Worm (Caenorhabditis elegans): Measurements from ENCODE around the gene pals-40.

Gene pals-40

DNA sequence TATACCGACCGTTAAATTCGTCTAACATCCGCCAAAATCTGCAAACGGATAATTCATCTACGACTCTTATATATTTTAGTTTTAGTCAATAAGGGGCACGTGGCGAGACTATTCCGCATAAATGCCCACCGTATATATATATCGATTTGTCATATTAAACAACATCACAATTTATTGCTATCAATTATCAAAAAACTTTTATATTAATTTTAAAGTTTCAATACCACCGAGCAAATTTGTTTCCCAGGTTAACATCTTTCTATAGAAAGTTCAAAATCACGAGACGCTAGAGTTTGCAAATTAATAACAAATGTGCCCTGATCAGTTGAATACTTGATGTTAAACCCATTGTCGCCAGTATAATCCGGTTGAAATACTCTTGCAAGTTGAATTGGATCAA, 30.3 kb downstream of the pals-40 start, which contains the start of gene Y82E9BL.5:
Gene Y82E9BL.5 (minus strand): TSS at position 101 of the 400 bp plus-strand sequence.
- TF ChIP-seq spr-1 (tag; optimal IDR thresholded peaks at IDR 0.05) (no peak), zfp-3 (GFP tag; conservative IDR thresholded peaks at IDR 0.05) (no peak), unc-62 (GFP tag; optimal IDR thresholded peaks at IDR 0.05 in 1 of 2) (no peak), unc-62 (tag; optimal IDR thresholded peaks at IDR 0.05) (no peak), cey-2 (tag; optimal IDR thresholded peaks at IDR 0.05; ENCODE audit: borderline replicate concordance, insufficient read depth) (no peak), fkh-10 (GFP tag; optimal IDR thresholded peaks at IDR 0.05) (no peak), ceh-20 (GFP tag; IDR thresholded peaks at IDR 0.05) (no peak), lim-7 (GFP tag; IDR thresholded peaks at IDR 0.05) (no peak), attf-4 (tag; optimal IDR thresholded peaks at IDR 0.05) (no peak), F44E2.7 (GFP tag; IDR thresholded peaks at IDR 0.05) (no peak), tra-1 (GFP tag; IDR thresholded peaks at IDR 0.05) (no peak), spr-3 (GFP tag; optimal IDR thresholded peaks at IDR 0.05) (no peak)

DNA sequence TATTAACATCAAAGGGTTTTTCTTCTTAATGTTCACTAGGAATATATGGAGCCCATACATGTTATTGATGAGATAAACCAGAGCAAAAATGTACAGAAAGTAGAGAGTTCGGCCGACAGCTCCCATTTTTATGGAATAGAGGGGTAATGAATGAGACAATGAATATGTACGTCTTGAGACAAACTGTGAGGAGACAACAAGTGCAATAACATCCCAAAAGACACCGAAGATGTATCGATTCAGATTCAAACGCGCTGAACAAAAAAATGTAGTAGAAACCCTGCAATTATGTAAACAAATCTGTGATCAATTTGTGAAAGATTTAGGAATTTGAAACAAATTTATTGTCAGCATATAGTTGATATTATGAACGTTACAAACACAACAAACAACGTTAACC, 30.8 kb downstream of the pals-40 start:
- TF ChIP-seq mes-2 (tag; optimal IDR thresholded peaks at IDR 0.05; ENCODE audit: poor library complexity, severe bottlenecking) (no peak), unc-62 (GFP tag; optimal IDR thresholded peaks at IDR 0.05 in 1 of 2) (peak in 1 of 2 experiments; percentile 58), unc-62 (tag; optimal IDR thresholded peaks at IDR 0.05) (no peak), aha-1 (tag) (peak; percentile 92)

DNA sequence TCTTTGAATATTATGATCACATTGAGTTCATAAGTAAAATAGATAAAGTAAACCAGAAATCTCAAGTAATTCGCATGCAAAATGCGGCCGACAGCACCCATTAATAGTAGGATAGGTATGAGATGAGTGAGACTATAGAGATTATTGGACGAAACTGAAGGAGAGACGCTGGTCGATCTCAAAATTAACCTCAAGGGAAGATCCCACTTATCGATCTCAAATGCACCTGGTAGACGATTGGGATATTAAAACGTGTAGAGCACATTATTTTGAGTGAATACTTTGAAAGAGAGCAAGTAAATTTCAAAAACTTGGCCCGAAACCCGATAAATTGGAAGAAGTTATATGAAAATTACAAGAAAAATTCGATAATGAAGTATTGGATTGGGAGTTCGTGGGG, 32.1 kb downstream of the pals-40 start, which contains the start of gene Y82E9BL.6:
Gene Y82E9BL.6 (minus strand): TSS at position 101 of the 400 bp plus-strand sequence.
- TF ChIP-seq nhr-102 (tag; optimal IDR thresholded peaks at IDR 0.05) = no peak
- TF ChIP-seq dmd-8 (GFP tag; IDR thresholded peaks at IDR 0.05) = no peak
- TF ChIP-seq nhr-6 (tag; optimal IDR thresholded peaks at IDR 0.05) = no peak
- no peak for TF ChIP-seq nhr-77 (tag; optimal IDR thresholded peaks at IDR 0.05)
- no peak for TF ChIP-seq ceh-44 (GFP tag; IDR thresholded peaks at IDR 0.05)
- no peak for TF ChIP-seq lin-1 (GFP tag; IDR thresholded peaks at IDR 0.05)
- no peak for TF ChIP-seq unc-62 (GFP tag; optimal IDR thresholded peaks at IDR 0.05 in 1 of 2)
- TF ChIP-seq unc-62 (tag; optimal IDR thresholded peaks at IDR 0.05) = no peak

DNA sequence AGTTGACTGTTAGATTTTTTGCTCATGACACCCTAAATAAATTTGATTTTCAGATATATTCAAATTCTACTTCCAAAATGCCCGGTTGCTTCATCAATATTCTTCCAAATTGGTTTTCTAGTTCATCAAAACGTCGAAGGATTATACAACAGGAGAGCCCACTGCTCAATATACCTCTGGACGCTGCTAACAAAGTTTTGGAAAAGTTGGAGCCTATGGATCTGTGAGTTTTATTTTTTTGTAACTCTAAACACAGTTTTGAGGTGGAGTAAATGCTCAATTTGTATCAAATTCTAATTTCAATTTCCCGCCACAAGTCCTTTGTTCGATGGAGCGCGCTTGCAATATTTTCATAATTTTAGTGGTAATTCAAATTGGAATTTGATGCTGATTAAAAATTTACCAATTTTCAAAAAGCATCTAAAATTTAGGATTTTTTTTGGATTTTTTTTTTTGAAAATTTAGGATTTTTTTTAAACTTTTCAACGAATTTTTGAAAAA, 34.8 kb downstream of the pals-40 start, which contains the start of gene fbxa-27:
Gene fbxa-27 (plus strand): TSS at position 51 of the 501 bp plus-strand sequence.
- TF ChIP-seq lsy-2 (tag; optimal IDR thresholded peaks at IDR 0.05) (no peak), ceh-82 (tag; optimal IDR thresholded peaks at IDR 0.05) (no peak), unc-62 (GFP tag; optimal IDR thresholded peaks at IDR 0.05 in 1 of 2) (peak in 1 of 2 experiments; percentile 61), unc-62 (tag; optimal IDR thresholded peaks at IDR 0.05) (no peak)

DNA sequence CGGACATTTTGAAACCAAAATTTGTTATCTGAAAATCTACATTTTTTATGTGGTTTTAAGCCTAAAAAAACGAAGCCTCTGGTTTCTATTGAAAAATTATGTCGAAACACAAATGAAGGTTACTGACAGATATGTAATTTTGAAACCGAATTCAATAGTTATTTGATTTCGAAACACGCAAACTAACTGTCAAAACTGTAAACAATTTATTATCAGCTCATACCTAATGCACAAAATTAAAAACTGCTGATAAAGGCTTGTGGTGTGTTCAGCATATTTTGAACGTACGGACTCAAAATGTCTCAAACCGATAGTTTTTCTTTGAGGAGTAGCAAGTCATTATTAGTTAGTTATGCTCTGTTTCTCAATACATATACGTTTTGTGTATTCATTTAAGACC, 35.3 kb downstream of the pals-40 start, which contains the start of gene fbxa-26:
Gene fbxa-26 (minus strand): TSS at position 35 of the 400 bp plus-strand sequence.
- no peak for TF ChIP-seq ceh-32 (tag; optimal IDR thresholded peaks at IDR 0.05; ENCODE audit: poor library complexity)
- no peak for TF ChIP-seq php-3 (GFP tag; IDR thresholded peaks at IDR 0.05)
- peak; percentile 55 for TF ChIP-seq pqm-1 (tag; optimal IDR thresholded peaks at IDR 0.05)
- TF ChIP-seq nhr-102 (tag; optimal IDR thresholded peaks at IDR 0.05) = no peak
- no peak for TF ChIP-seq F37D6.2 (tag; optimal IDR thresholded peaks at IDR 0.05)
- no peak for TF ChIP-seq zip-11 (GFP tag; IDR thresholded peaks at IDR 0.05)
- no peak for TF ChIP-seq fos-1 (tag; optimal IDR thresholded peaks at IDR 0.05)
- TF ChIP-seq dve-1 (tag; optimal IDR thresholded peaks at IDR 0.05; ENCODE audit: insufficient read depth) = peak; percentile 44
- TF ChIP-seq lin-13 (GFP tag; optimal IDR thresholded peaks at IDR 0.05) = no peak
- no peak for TF ChIP-seq T20F7.1 (GFP tag; optimal IDR thresholded peaks at IDR 0.05)
- no peak for TF ChIP-seq nhr-25 (tag; optimal IDR thresholded peaks at IDR 0.05; ENCODE audit: borderline replicate concordance, insufficient read depth)
- TF ChIP-seq saeg-2 (GFP tag; IDR thresholded peaks at IDR 0.05) = no peak
- TF ChIP-seq mep-1 (tag; optimal IDR thresholded peaks at IDR 0.05) = no peak
- TF ChIP-seq ceh-20 (GFP tag; IDR thresholded peaks at IDR 0.05) = no peak
- no peak for TF ChIP-seq ztf-7 (tag; optimal IDR thresholded peaks at IDR 0.05)
- TF ChIP-seq nhr-6 (tag; optimal IDR thresholded peaks at IDR 0.05) = no peak
- TF ChIP-seq daf-16 (GFP tag; optimal IDR thresholded peaks at IDR 0.05) = no peak
- TF ChIP-seq daf-16 (tag; optimal IDR thresholded peaks at IDR 0.05) = peak; percentile 94
- TF ChIP-seq sdz-12 (GFP tag; optimal IDR thresholded peaks at IDR 0.05) = no peak
- no peak for TF ChIP-seq fkh-10 (GFP tag; optimal IDR thresholded peaks at IDR 0.05)
- TF ChIP-seq tag-97 (GFP tag; IDR thresholded peaks at IDR 0.05) = no peak
- TF ChIP-seq nhr-11 (tag; optimal IDR thresholded peaks at IDR 0.05) = no peak
- no peak for TF ChIP-seq lin-1 (GFP tag; IDR thresholded peaks at IDR 0.05)
- TF ChIP-seq F49E8.2 (tag; optimal IDR thresholded peaks at IDR 0.05; ENCODE audit: borderline replicate concordance) = no peak
- no peak for TF ChIP-seq skn-1 (tag; optimal IDR thresholded peaks at IDR 0.05)
- no peak for TF ChIP-seq snpc-4 (tag; optimal IDR thresholded peaks at IDR 0.05)
- TF ChIP-seq zip-2 (tag; optimal IDR thresholded peaks at IDR 0.05) = no peak

All from whole organism, L4 larva.